Fruit fly (Drosophila melanogaster) whole organism, embryonic: ENCODE data around the gene GstD7.

Experiments
- ATbp ChIP-seq: fragments of 200-800 bp; sonication (Bioruptor generic); optimal IDR thresholded peaks from 2 replicates; lab custom pipeline; 2017; ENCODE audit warnings: missing biosample characterization, mild to moderate bottlenecking, missing genetic modification characterization, missing genetic modification reagents
- BEAF-32 ChIP-seq: fragments of 200-800 bp; sonication (Bioruptor generic); optimal IDR thresholded peaks from 3 replicates; lab custom pipeline; 2017; ENCODE audit warnings: missing biosample characterization, missing genetic modification characterization, mild to moderate bottlenecking, moderate library complexity, missing genetic modification reagents
- CG10366 ChIP-seq: fragments of 200-800 bp; sonication (Bioruptor generic); IDR thresholded peaks from 2 replicates; pipeline ENCODE4 v1.3.6; 2022; ENCODE audit warnings: missing biosample characterization, missing genetic modification characterization
- CG11247 ChIP-seq: fragments of 200-800 bp; sonication (Bioruptor generic); IDR thresholded peaks from 2 replicates; pipeline ENCODE4 v1.3.6; 2022; ENCODE audit warnings: missing biosample characterization, missing genetic modification characterization
- CG13424 ChIP-seq: fragments of 200-800 bp; sonication (Bioruptor generic); optimal IDR thresholded peaks from 2 replicates; lab custom pipeline; 2019; ENCODE audit warnings: missing biosample characterization, mild to moderate bottlenecking, missing genetic modification characterization, moderate library complexity
- CG13775 ChIP-seq: fragments of 200-800 bp; sonication (Bioruptor generic); optimal IDR thresholded peaks from 3 replicates; lab custom pipeline; 2017; ENCODE audit warnings: missing biosample characterization, mild to moderate bottlenecking, missing genetic modification characterization
- CG13894 ChIP-seq: fragments of 200-800 bp; sonication (Bioruptor generic); optimal IDR thresholded peaks from 3 replicates; lab custom pipeline; 2018; ENCODE audit warnings: missing biosample characterization, mild to moderate bottlenecking, missing genetic modification characterization, moderate library complexity
- CG1529 ChIP-seq: fragments of 200-800 bp; sonication (Bioruptor generic); optimal IDR thresholded peaks from 3 replicates; lab custom pipeline; 2018; ENCODE audit warnings: missing biosample characterization, missing genetic modification characterization
- CG15696 ChIP-seq: fragments of 200-800 bp; sonication (Bioruptor generic); optimal IDR thresholded peaks from 2 replicates; lab custom pipeline; 2019; ENCODE audit warnings: missing biosample characterization, mild to moderate bottlenecking, missing genetic modification characterization, moderate library complexity
- CG1603 ChIP-seq: fragments of 200-800 bp; sonication (Bioruptor generic); optimal IDR thresholded peaks from 2 replicates; lab custom pipeline; 2019; ENCODE audit warnings: missing biosample characterization, mild to moderate bottlenecking, missing genetic modification characterization, moderate library complexity
- CG18764 ChIP-seq: fragments of 200-800 bp; sonication (Bioruptor generic); optimal IDR thresholded peaks from 3 replicates; lab custom pipeline; 2016; ENCODE audit warnings: missing biosample characterization, missing genetic modification characterization
- CG31224 ChIP-seq: fragments of 200-800 bp; sonication (Bioruptor generic); IDR thresholded peaks from 2 replicates; pipeline ENCODE4 v1.3.6; 2022; ENCODE audit warnings: missing biosample characterization, missing genetic modification characterization
- CG32772 ChIP-seq: fragments of 200-800 bp; sonication (Bioruptor generic); IDR thresholded peaks from 2 replicates; pipeline ENCODE4 v1.3.6; 2022; ENCODE audit warnings: missing biosample characterization, missing genetic modification characterization
- CG42726 ChIP-seq: fragments of 200-800 bp; sonication (Bioruptor generic); IDR thresholded peaks from 2 replicates; pipeline ENCODE4 v1.3.6; 2022; ENCODE audit warnings: missing biosample characterization, missing genetic modification characterization; ENCODE audit not compliant: partially characterized antibody
- CG4360 ChIP-seq: fragments of 200-800 bp; sonication (Bioruptor generic); IDR thresholded peaks from 2 replicates; pipeline ENCODE4 v1.3.6; 2022; ENCODE audit warnings: missing biosample characterization, missing genetic modification characterization
- CG6683 ChIP-seq: fragments of 200-800 bp; sonication (Bioruptor generic); optimal IDR thresholded peaks from 2 replicates; lab custom pipeline; 2017; ENCODE audit warnings: missing biosample characterization, mild to moderate bottlenecking, missing genetic modification characterization, missing genetic modification reagents
- CoRest ChIP-seq: fragments of 200-800 bp; sonication (Bioruptor generic); optimal IDR thresholded peaks from 3 replicates; lab custom pipeline; 2018; ENCODE audit warnings: missing biosample characterization, mild to moderate bottlenecking, missing genetic modification characterization, moderate library complexity
- Doc2 ChIP-seq: fragments of 200-800 bp; sonication (Bioruptor generic); IDR thresholded peaks from 2 replicates; pipeline ENCODE4 v1.3.6; 2022; ENCODE audit warnings: missing biosample characterization, missing genetic modification characterization
- Fer2 ChIP-seq: fragments of 200-800 bp; sonication (Bioruptor generic); optimal IDR thresholded peaks from 2 replicates; lab custom pipeline; 2018; ENCODE audit warnings: missing biosample characterization, mild to moderate bottlenecking, missing genetic modification characterization, moderate library complexity
- Gsc ChIP-seq: fragments of 200-800 bp; sonication (Bioruptor generic); IDR thresholded peaks from 2 replicates; pipeline ENCODE4 v1.3.6; 2022; ENCODE audit warnings: missing biosample characterization, missing genetic modification characterization
- H2.0 ChIP-seq: fragments of 200-800 bp; sonication (Bioruptor generic); IDR thresholded peaks from 2 replicates; pipeline ENCODE4 v1.3.6; 2022; ENCODE audit warnings: missing biosample characterization, missing genetic modification characterization
- Hey ChIP-seq: fragments of 200-800 bp; sonication (Bioruptor generic); optimal IDR thresholded peaks from 3 replicates; lab custom pipeline; 2018; ENCODE audit warnings: missing biosample characterization, mild to moderate bottlenecking, missing genetic modification characterization
- Hr78 ChIP-seq, 2 experiments: fragments of 200-800 bp in 1 of 2; fragments of >200 bp in 1 of 2; sonication (Bioruptor generic) in 1 of 2; optimal IDR thresholded peaks; 2 replicates each; lab custom pipeline; 2017 to 2019; ENCODE audit warnings: missing biosample characterization in 2 of 2, missing genetic modification characterization in 2 of 2, mild to moderate bottlenecking in 1 of 2, moderate library complexity in 1 of 2
- Hsf ChIP-seq: fragments of 200-800 bp; sonication (Bioruptor generic); optimal IDR thresholded peaks from 3 replicates; lab custom pipeline; 2016; ENCODE audit warnings: missing biosample characterization, missing genetic modification characterization
- Meics ChIP-seq: fragments of 200-800 bp; sonication (Bioruptor generic); optimal IDR thresholded peaks from 2 replicates; lab custom pipeline; 2017; ENCODE audit warnings: missing biosample characterization, mild to moderate bottlenecking, missing genetic modification characterization
- Poxn ChIP-seq: fragments of 200-800 bp; sonication (Bioruptor generic); IDR thresholded peaks from 2 replicates; pipeline ENCODE4 v1.3.6; 2022; ENCODE audit warnings: missing biosample characterization, missing genetic modification characterization
- Rfx ChIP-seq: fragments of 200-800 bp; sonication (Bioruptor generic); IDR thresholded peaks from 2 replicates; pipeline ENCODE4 v1.3.6; 2022; ENCODE audit warnings: missing biosample characterization, missing genetic modification characterization
- Six4 ChIP-seq: fragments of 200-800 bp; sonication (Bioruptor generic); optimal IDR thresholded peaks from 2 replicates; lab custom pipeline; 2016; ENCODE audit warnings: missing biosample characterization, missing genetic modification characterization
- Ssrp ChIP-seq: fragments of 200-800 bp; sonication (Bioruptor generic); optimal IDR thresholded peaks from 2 replicates; lab custom pipeline; 2018; ENCODE audit warnings: missing biosample characterization, mild to moderate bottlenecking, missing genetic modification characterization, moderate library complexity
- Tbp ChIP-seq: fragments of >200 bp; optimal IDR thresholded peaks from 2 replicates; lab custom pipeline; 2018; ENCODE audit warnings: missing biosample characterization, missing genetic modification characterization
- abd-A ChIP-seq: fragments of 200-800 bp; sonication (Bioruptor generic); optimal IDR thresholded peaks from 3 replicates; lab custom pipeline; 2019; ENCODE audit warnings: missing biosample characterization, mild to moderate bottlenecking, missing genetic modification characterization, moderate library complexity
- ara ChIP-seq: fragments of 200-800 bp; sonication (Bioruptor generic); IDR thresholded peaks from 2 replicates; pipeline ENCODE4 v1.3.6; 2022; ENCODE audit warnings: missing biosample characterization, missing genetic modification characterization
- ash1 ChIP-seq: fragments of 200-800 bp; sonication (Bioruptor generic); optimal IDR thresholded peaks from 2 replicates; lab custom pipeline; 2018; ENCODE audit warnings: missing biosample characterization, mild to moderate bottlenecking, missing genetic modification characterization
- cas ChIP-seq: fragments of 200-800 bp; sonication (Bioruptor generic); IDR thresholded peaks from 2 replicates; pipeline ENCODE4 v1.3.6; 2022; ENCODE audit warnings: missing biosample characterization, missing genetic modification characterization
- en ChIP-seq: fragments of 200-800 bp; sonication (Bioruptor generic); optimal IDR thresholded peaks from 2 replicates; lab custom pipeline; 2016; ENCODE audit warnings: missing biosample characterization, missing genetic modification characterization
- eve ChIP-seq, 2 experiments: fragments of >200 bp; optimal IDR thresholded peaks; 2 replicates each; lab custom pipeline; 2017; ENCODE audit warnings: missing biosample characterization in 2 of 2, missing genetic modification characterization in 2 of 2
- exex ChIP-seq: fragments of 200-800 bp; sonication (Bioruptor generic); optimal IDR thresholded peaks from 4 replicates; lab custom pipeline; 2018; ENCODE audit warnings: missing biosample characterization, mild to moderate bottlenecking, missing genetic modification characterization, moderate library complexity
- gt ChIP-seq: fragments of 200-800 bp; sonication (Bioruptor generic); IDR thresholded peaks from 2 replicates; pipeline ENCODE4 v1.3.6; 2022; ENCODE audit warnings: missing biosample characterization, missing genetic modification characterization
- hbn ChIP-seq: fragments of 200-800 bp; sonication (Bioruptor generic); IDR thresholded peaks from 2 replicates; pipeline ENCODE4 v1.3.6; 2022; ENCODE audit warnings: missing biosample characterization, missing genetic modification characterization; ENCODE audit not compliant: partially characterized antibody
- inv ChIP-seq: fragments of 200-800 bp; sonication (Bioruptor generic); IDR thresholded peaks from 2 replicates; pipeline ENCODE4 v1.3.6; 2022; ENCODE audit warnings: missing biosample characterization, missing genetic modification characterization; ENCODE audit not compliant: partially characterized antibody
- kni ChIP-seq: fragments of 200-800 bp; sonication (Bioruptor generic); optimal IDR thresholded peaks from 3 replicates; lab custom pipeline; 2017; ENCODE audit warnings: mild to moderate bottlenecking, missing biosample characterization, missing genetic modification reagents, missing genetic modification characterization
- nerfin-1 ChIP-seq: fragments of 200-800 bp; sonication (Bioruptor generic); optimal IDR thresholded peaks from 3 replicates; lab custom pipeline; 2019; ENCODE audit warnings: missing biosample characterization, mild to moderate bottlenecking, missing genetic modification characterization, moderate library complexity
- odd ChIP-seq: fragments of 200-800 bp; sonication (Bioruptor generic); optimal IDR thresholded peaks from 2 replicates; lab custom pipeline; 2017; ENCODE audit warnings: missing biosample characterization, mild to moderate bottlenecking, missing genetic modification characterization
- onecut ChIP-seq: fragments of 200-800 bp; sonication (Bioruptor generic); IDR thresholded peaks from 2 replicates; pipeline ENCODE4 v1.3.6; 2022; ENCODE audit warnings: missing biosample characterization, missing genetic modification characterization
- pnt ChIP-seq: fragments of 200-800 bp; sonication (Bioruptor generic); optimal IDR thresholded peaks from 3 replicates; lab custom pipeline; 2016; ENCODE audit warnings: missing biosample characterization, missing genetic modification characterization
- row ChIP-seq: fragments of 200-800 bp; sonication (Bioruptor generic); IDR thresholded peaks from 3 replicates; pipeline ENCODE4 v1.3.6; 2022; ENCODE audit warnings: missing biosample characterization, missing genetic modification characterization
- tap ChIP-seq: fragments of 200-800 bp; optimal IDR thresholded peaks from 3 replicates; lab custom pipeline; 2019; ENCODE audit warnings: missing biosample characterization, mild to moderate bottlenecking, missing genetic modification characterization, moderate library complexity
- tio ChIP-seq: fragments of 200-800 bp; sonication (Bioruptor generic); optimal IDR thresholded peaks from 2 replicates; lab custom pipeline; 2017; ENCODE audit warnings: missing biosample characterization, missing genetic modification characterization, inconsistent platforms
- tll ChIP-seq, 2 experiments: fragments of 200-800 bp in 1 of 2; fragments of >200 bp in 1 of 2; sonication (Bioruptor generic) in 1 of 2; optimal IDR thresholded peaks; 2 replicates each; lab custom pipeline; 2017 to 2019; ENCODE audit warnings: missing biosample characterization in 2 of 2, missing genetic modification characterization in 2 of 2, mild to moderate bottlenecking in 1 of 2, moderate library complexity in 1 of 2
- wdn ChIP-seq: fragments of 200-800 bp; sonication (Bioruptor generic); IDR thresholded peaks from 2 replicates; pipeline ENCODE4 v1.3.6; 2022; ENCODE audit warnings: missing biosample characterization, missing genetic modification characterization
- zfh2 ChIP-seq: fragments of 200-800 bp; sonication (Bioruptor generic); optimal IDR thresholded peaks from 2 replicates; lab custom pipeline; 2016; ENCODE audit warnings: missing biosample characterization, missing genetic modification characterization

GstD7 gene

DNA sequence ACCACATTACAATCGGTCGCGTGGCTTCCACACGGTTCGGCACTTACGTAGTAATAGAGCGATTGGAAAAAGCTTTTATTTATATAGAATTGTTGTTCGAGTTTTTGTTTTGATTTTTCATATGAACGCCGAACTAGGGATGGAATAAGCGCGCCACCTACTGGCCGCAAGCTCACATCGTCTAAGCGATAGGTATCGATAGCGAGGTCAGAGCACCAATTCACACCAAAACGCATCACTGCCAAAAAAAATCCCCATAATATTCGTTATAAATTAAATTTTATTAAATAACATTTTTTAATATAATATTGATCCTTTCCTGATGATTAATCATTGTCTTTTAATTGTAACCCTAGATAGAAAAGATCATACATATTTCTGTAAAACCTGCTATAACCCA is 27.8 kb upstream of the GstD7 start, which contains the start of gene CG10038 (continued):
- peak; percentile 84 for TF ChIP-seq Rfx
- TF ChIP-seq CG18764 (GFP tag; lab: Kevin White, UChicago) = peak; percentile 13
- no peak for TF ChIP-seq ash1 (GFP tag; lab: Kevin White, UChicago)
- TF ChIP-seq tll (GFP tag; optimal IDR thresholded peaks at IDR 0.05; lab: Kevin White, UChicago) = no peak
- TF ChIP-seq CG13424 (tag; lab: Kevin White, UChicago) = peak; percentile 41
- TF ChIP-seq Meics (GFP tag; lab: Kevin White, UChicago) = peak; percentile 35
- peak; percentile 44 for TF ChIP-seq Hsf (GFP tag; lab: Kevin White, UChicago)
- no peak for TF ChIP-seq Six4 (GFP tag; lab: Kevin White, UChicago)
- TF ChIP-seq tap (tag; lab: Kevin White, UChicago) = no peak
- no peak for TF ChIP-seq H2.0 (GFP tag; lab: Robert Waterston, UW)
- no peak for TF ChIP-seq onecut
- no peak for TF ChIP-seq tio (GFP tag; lab: Kevin White, UChicago)
- no peak for TF ChIP-seq abd-A
- TF ChIP-seq kni (GFP tag; lab: Kevin White, UChicago) = no peak
- TF ChIP-seq ara = 0 out of 2 replicates have a peak, but pooled peaks have one; percentile 28
- TF ChIP-seq Fer2 (tag; lab: Kevin White, UChicago) = no peak
- no peak for TF ChIP-seq CG6683 (GFP tag; lab: Kevin White, UChicago)
- TF ChIP-seq Doc2 = no peak
- TF ChIP-seq odd (GFP tag; lab: Kevin White, UChicago) = no peak
- TF ChIP-seq CG32772 (GFP tag; lab: Robert Waterston, UW) = no peak
- TF ChIP-seq CG15696 (tag; lab: Kevin White, UChicago) = no peak
- peak; percentile 22; the same call in 1 of the 2 replicates for TF ChIP-seq CG11247 (GFP tag; lab: Robert Waterston, UW)
- no peak for TF ChIP-seq Poxn
- TF ChIP-seq hbn = peak; percentile 90
- TF ChIP-seq CG10366 (GFP tag; lab: Robert Waterston, UW) = no peak
- TF ChIP-seq zfh2 (GFP tag; lab: Kevin White, UChicago) = peak; percentile 37
- TF ChIP-seq CG13894 (tag; lab: Kevin White, UChicago) = no peak
- no peak for TF ChIP-seq pnt (GFP tag; lab: Kevin White, UChicago)
- peak; percentile 69 for TF ChIP-seq CG1603 (tag; lab: Kevin White, UChicago)
- no peak for TF ChIP-seq Gsc (GFP tag; lab: Robert Waterston, UW)
- peak; percentile 93 for TF ChIP-seq inv (GFP tag; lab: Robert Waterston, UW)
- no peak for TF ChIP-seq Ssrp (tag; lab: Kevin White, UChicago)
- TF ChIP-seq BEAF-32 = peak; percentile 93
- TF ChIP-seq CG1529 (GFP tag; lab: Kevin White, UChicago) = no peak
- TF ChIP-seq eve (GFP tag; optimal IDR thresholded peaks at IDR 0.05; lab: Kevin White, UChicago) = no peak
- peak; percentile 78 for TF ChIP-seq CoRest
- TF ChIP-seq en (GFP tag; lab: Kevin White, UChicago) = no peak
- TF ChIP-seq gt (GFP tag; lab: Robert Waterston, UW) = no peak
- TF ChIP-seq exex (tag; lab: Kevin White, UChicago) = no peak
- TF ChIP-seq CG4360 (GFP tag; lab: Robert Waterston, UW) = 0 out of 2 replicates have a peak, but pooled peaks have one; percentile 26
- TF ChIP-seq Tbp = no peak
- TF ChIP-seq Hr78 (GFP tag; optimal IDR thresholded peaks at IDR 0.05; lab: Kevin White, UChicago) = no peak
- no peak for TF ChIP-seq CG31224
- no peak for TF ChIP-seq wdn (GFP tag; lab: Robert Waterston, UW)
- TF ChIP-seq nerfin-1 = no peak
- TF ChIP-seq CG42726 (GFP tag; lab: Robert Waterston, UW) = peak; percentile 97
- no peak for TF ChIP-seq Hey
- TF ChIP-seq cas (GFP tag; lab: Robert Waterston, UW) = no peak
- peak; percentile 86 for TF ChIP-seq row (GFP tag; lab: Robert Waterston, UW)
- peak; percentile 21 for TF ChIP-seq CG13775 (GFP tag; lab: Kevin White, UChicago)
- TF ChIP-seq ATbp (GFP tag; lab: Kevin White, UChicago) = no peak
